Worm (Caenorhabditis elegans): Measurements from ENCODE around the gene C05C10.2.

C05C10.2 gene

DNA sequence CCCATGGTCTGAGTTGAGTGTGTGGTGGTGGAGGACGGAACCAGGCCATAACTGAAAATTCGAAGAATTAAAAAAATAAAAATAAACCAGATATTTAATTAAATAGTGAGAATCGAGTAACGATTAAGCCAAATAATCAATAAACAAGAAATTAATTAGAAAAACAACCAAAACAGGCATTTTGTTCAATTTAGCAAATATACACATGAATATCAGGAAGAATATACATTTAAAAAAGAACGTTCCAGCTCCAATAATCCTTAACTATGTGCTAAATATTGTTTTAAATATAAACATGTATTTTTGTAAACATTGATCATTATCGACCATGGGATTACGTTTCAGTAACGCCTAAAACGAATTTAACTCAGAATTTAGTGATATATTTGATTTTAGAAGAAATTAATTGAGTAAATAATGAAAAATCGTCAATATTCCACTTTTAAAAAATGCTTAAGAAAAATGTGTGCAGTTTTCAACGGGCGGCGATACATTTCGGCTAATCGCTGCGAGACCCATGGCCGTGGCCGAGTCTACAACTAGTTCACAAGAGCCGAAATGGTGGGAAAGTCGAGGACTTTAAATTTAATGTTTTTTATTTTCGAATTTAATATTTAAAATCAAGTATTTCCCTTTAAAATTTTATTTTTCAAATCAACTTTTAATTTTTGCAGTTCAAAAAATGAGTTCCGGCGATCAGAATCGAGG, 46.1 kb downstream of the C05C10.2 start, which contains the start of the genes R53.4 and psf-1:
R53.4 (minus strand) TSS at position 51 of the 708 bp plus-strand sequence.
psf-1 (plus strand) TSS at position 675 of the 708 bp plus-strand sequence.
- TF ChIP-seq F33H1.4 (GFP tag; IDR thresholded peaks at IDR 0.05) (peak; percentile 88), him-1 (tag; optimal IDR thresholded peaks at IDR 0.05) (no peak), sptf-2 (GFP tag; optimal IDR thresholded peaks at IDR 0.05) (peak; percentile 29), lin-35 (GFP tag; optimal IDR thresholded peaks at IDR 0.05) (no peak), unc-62 (GFP tag; optimal IDR thresholded peaks at IDR 0.05) (no peak), snpc-4 (GFP tag; optimal IDR thresholded peaks at IDR 0.05) (no peak), snpc-4 (tag; optimal IDR thresholded peaks at IDR 0.05) (peak in 2 of 4 experiments; percentile 10 to 31), lin-54 (GFP tag; optimal IDR thresholded peaks at IDR 0.05) (peak; percentile 69), Y67H2A.10 (GFP tag; conservative IDR thresholded peaks at IDR 0.05) (0 out of 2 replicates have a peak, but pooled peaks have one; percentile 11), D2030.7 (GFP tag; IDR thresholded peaks at IDR 0.05) (peak; percentile 70), lin-26 (GFP tag; IDR thresholded peaks at IDR 0.05) (0 out of 2 replicates have a peak, but pooled peaks have one; percentile 15), madf-6 (GFP tag; IDR thresholded peaks at IDR 0.05) (peak; percentile 62), unc-130 (GFP tag; optimal IDR thresholded peaks at IDR 0.05) (peak; percentile 52), ceh-27 (GFP tag; optimal IDR thresholded peaks at IDR 0.05) (peak; percentile 76), lsl-1 (GFP tag; optimal IDR thresholded peaks at IDR 0.05) (peak; percentile 62), mcd-1 (GFP tag; IDR thresholded peaks at IDR 0.05) (peak; percentile 23; the same call in 1 of the 2 replicates), efl-1 (GFP tag; optimal IDR thresholded peaks at IDR 0.05) (peak; percentile 46), attf-3 (GFP tag; conservative IDR thresholded peaks at IDR 0.05) (peak; percentile 60; the same call in 1 of the 2 replicates), ZK185.1 (tag; optimal IDR thresholded peaks at IDR 0.05; ENCODE audit: poor library complexity, severe bottlenecking) (peak; percentile 78), ztf-3 (GFP tag; optimal IDR thresholded peaks at IDR 0.05) (no peak), dox-1 (GFP tag; IDR thresholded peaks at IDR 0.05) (peak; percentile 77), cebp-1 (GFP tag; IDR thresholded peaks at IDR 0.05) (no peak), cebp-1 (tag; optimal IDR thresholded peaks at IDR 0.05) (peak; percentile 37), egl-44 (GFP tag; IDR thresholded peaks at IDR 0.05) (0 out of 2 replicates have a peak, but pooled peaks have one; percentile 15), ekl-4 (GFP tag; IDR thresholded peaks at IDR 0.05) (no peak), madf-10 (tag; optimal IDR thresholded peaks at IDR 0.05) (peak; percentile 4), tbp1 (GFP tag; optimal IDR thresholded peaks at IDR 0.05) (peak; percentile 17), attf-5 (GFP tag; optimal IDR thresholded peaks at IDR 0.05) (peak; percentile 59), ztf-28 (GFP tag; IDR thresholded peaks at IDR 0.05) (peak; percentile 62; the same call in 1 of the 2 replicates), C17E4.6 (GFP tag; IDR thresholded peaks at IDR 0.05) (no peak), snpc-1.3 (tag; optimal IDR thresholded peaks at IDR 0.05; ENCODE audit: insufficient read depth) (peak; percentile 41), hmg-1.2 (GFP tag; IDR thresholded peaks at IDR 0.05) (peak; percentile 46; the same call in 1 of the 2 replicates), akir-1 (GFP tag; optimal IDR thresholded peaks at IDR 0.05) (no peak), lir-1 (GFP tag; conservative IDR thresholded peaks at IDR 0.05) (0 out of 2 replicates have a peak, but pooled peaks have one; percentile 32), let-526 (GFP tag; IDR thresholded peaks at IDR 0.05) (peak; percentile 47; the same call in 1 of the 2 replicates), nhr-80 (tag; optimal IDR thresholded peaks at IDR 0.05) (peak; percentile 20), F23B12.7 (tag; optimal IDR thresholded peaks at IDR 0.05; ENCODE audit: insufficient read depth) (peak; percentile 83), ztf-6 (GFP tag; IDR thresholded peaks at IDR 0.05) (peak; percentile 36; the same call in 1 of the 2 replicates), nhr-27 (tag; optimal IDR thresholded peaks at IDR 0.05) (no peak), ama-1 (optimal IDR thresholded peaks at IDR 0.05) (no peak), ama-1 (GFP tag; optimal IDR thresholded peaks at IDR 0.05) (no peak), dpl-1 (GFP tag; optimal IDR thresholded peaks at IDR 0.05) (peak; percentile 57), ceh-91 (GFP tag; IDR thresholded peaks at IDR 0.05) (peak; percentile 58), snpc-3.4 (tag; optimal IDR thresholded peaks at IDR 0.05) (peak; percentile 64), madf-8 (GFP tag; conservative IDR thresholded peaks at IDR 0.05) (peak; percentile 19; the same call in 1 of the 2 replicates), lin-40 (tag; optimal IDR thresholded peaks at IDR 0.05) (no peak)
